Fruit fly (Drosophila melanogaster) whole organism, adult: ENCODE results near the gene APC4.
A peak's percentile ranks its signal among the peaks of the same experiment; 100 is the strongest.

Experiments used
- CG11617 ChIP-seq: fragments of 200-800 bp; sonication (Bioruptor generic); optimal IDR thresholded peaks from 2 replicates; lab custom pipeline; 2017; ENCODE audit warnings: mild to moderate bottlenecking, missing biosample characterization, missing genetic modification reagents, missing genetic modification characterization
- CG12768 ChIP-seq: fragments of 200-800 bp; sonication (Bioruptor generic); optimal IDR thresholded peaks from 2 replicates; lab custom pipeline; 2017; ENCODE audit warnings: missing biosample characterization, missing genetic modification characterization, mild to moderate bottlenecking, moderate library complexity, missing genetic modification reagents
- CG14711 ChIP-seq: fragments of 200-800 bp; sonication (Bioruptor generic); optimal IDR thresholded peaks from 2 replicates; lab custom pipeline; 2018; ENCODE audit warnings: missing biosample characterization, mild to moderate bottlenecking, missing genetic modification characterization, moderate library complexity
- CG1620 ChIP-seq: fragments of 200-800 bp; sonication (Bioruptor generic); optimal IDR thresholded peaks from 2 replicates; lab custom pipeline; 2016; ENCODE audit warnings: missing biosample characterization, missing genetic modification characterization
- CG33017 ChIP-seq: fragments of 200-800 bp; sonication (Bioruptor generic); optimal IDR thresholded peaks from 2 replicates; lab custom pipeline; 2018; ENCODE audit warnings: missing biosample characterization, mild to moderate bottlenecking, missing genetic modification characterization, moderate library complexity
- CG5204 ChIP-seq: fragments of 200-800 bp; sonication (Bioruptor generic); optimal IDR thresholded peaks from 2 replicates; lab custom pipeline; 2016; ENCODE audit warnings: missing biosample characterization, missing genetic modification characterization
- CG7045 ChIP-seq: fragments of 200-800 bp; sonication (Bioruptor generic); optimal IDR thresholded peaks from 2 replicates; lab custom pipeline; 2017; ENCODE audit warnings: missing biosample characterization, mild to moderate bottlenecking, missing genetic modification characterization
- CG7101 ChIP-seq: fragments of 200-800 bp; sonication (Bioruptor generic); optimal IDR thresholded peaks from 2 replicates; lab custom pipeline; 2018; ENCODE audit warnings: missing biosample characterization, mild to moderate bottlenecking, missing genetic modification characterization, moderate library complexity
- Clk ChIP-seq: fragments of 200-800 bp; sonication (Bioruptor generic); optimal IDR thresholded peaks from 2 replicates; lab custom pipeline; 2017; ENCODE audit warnings: missing biosample characterization, missing genetic modification characterization
- Crg-1 ChIP-seq: fragments of 200-800 bp; sonication (Bioruptor generic); optimal IDR thresholded peaks from 2 replicates; lab custom pipeline; 2016; ENCODE audit warnings: missing biosample characterization, missing genetic modification characterization
- Hr96 ChIP-seq: fragments of 200-800 bp; sonication (Bioruptor generic); optimal IDR thresholded peaks from 2 replicates; lab custom pipeline; 2016; ENCODE audit warnings: missing biosample characterization, missing genetic modification characterization
- Mnt ChIP-seq: fragments of 200-800 bp; sonication (Bioruptor generic); optimal IDR thresholded peaks from 2 replicates; lab custom pipeline; 2016; ENCODE audit warnings: missing biosample characterization, mild to moderate bottlenecking, missing genetic modification characterization
- bab1 ChIP-seq: fragments of 200-800 bp; sonication (Bioruptor generic); optimal IDR thresholded peaks from 3 replicates; lab custom pipeline; 2019; ENCODE audit warnings: missing biosample characterization, mild to moderate bottlenecking, missing genetic modification characterization, moderate library complexity
- cic ChIP-seq: fragments of 200-800 bp; sonication (Bioruptor generic); optimal IDR thresholded peaks from 2 replicates; lab custom pipeline; 2017; ENCODE audit warnings: missing biosample characterization, mild to moderate bottlenecking, missing genetic modification characterization, moderate library complexity
- cnc ChIP-seq, 2 experiments: fragments of >200 bp; optimal IDR thresholded peaks; 2 replicates each; lab custom pipeline; 2017
- kay ChIP-seq: fragments of 200-800 bp; sonication (Bioruptor generic); peaks from one replicate; lab custom pipeline; 2016; ENCODE audit warnings: missing biosample characterization, missing genetic modification characterization, borderline replicate concordance
- ovo ChIP-seq: fragments of 200-800 bp; sonication (Bioruptor generic); optimal IDR thresholded peaks from 2 replicates; lab custom pipeline; 2016; ENCODE audit warnings: missing biosample characterization, missing genetic modification characterization
- pad ChIP-seq: fragments of 200-800 bp; sonication (Bioruptor generic); optimal IDR thresholded peaks from 3 replicates; lab custom pipeline; 2017; ENCODE audit warnings: missing biosample characterization, missing genetic modification characterization, mild to moderate bottlenecking, moderate library complexity, missing genetic modification reagents
- tj ChIP-seq: fragments of 200-800 bp; sonication (Bioruptor generic); optimal IDR thresholded peaks from 3 replicates; lab custom pipeline; 2017; ENCODE audit warnings: missing biosample characterization, mild to moderate bottlenecking, missing genetic modification characterization, moderate library complexity
- toe ChIP-seq: fragments of 200-800 bp; sonication (Bioruptor generic); optimal IDR thresholded peaks from 2 replicates; lab custom pipeline; 2016; ENCODE audit warnings: missing biosample characterization, missing genetic modification characterization

The APC4 gene

dm6 chrX:9082600-9082999 is at the start of gene APC4:
Gene APC4 (plus strand): TSS chrX:9082931.
- no peak for TF ChIP-seq Clk (GFP tag; lab: Kevin White, UChicago)
- TF ChIP-seq bab1 (GFP tag; lab: Kevin White, UChicago) = no peak
- peak; percentile 33 for TF ChIP-seq CG7101 (tag; lab: Kevin White, UChicago)
- TF ChIP-seq CG11617 (GFP tag; lab: Kevin White, UChicago) = peak; percentile 26
- peak; percentile 9 for TF ChIP-seq CG1620
- peak; percentile 20 for TF ChIP-seq tj
- TF ChIP-seq CG33017 = no peak
- peak; percentile 31 for TF ChIP-seq pad (GFP tag; lab: Kevin White, UChicago)
- TF ChIP-seq Hr96 (GFP tag; lab: Kevin White, UChicago) = no peak
- peak; percentile 65 for TF ChIP-seq toe
- no peak for TF ChIP-seq cnc (optimal IDR thresholded peaks at IDR 0.05; lab: Kevin White, UChicago)
- TF ChIP-seq kay (GFP tag; lab: Kevin White, UChicago) = no peak
- no peak for TF ChIP-seq CG7045
- TF ChIP-seq CG14711 (tag; lab: Kevin White, UChicago) = peak; percentile 2

- no peak for TF ChIP-seq Mnt (GFP tag; lab: Kevin White, UChicago)
These were observed 46.6 kb upstream of the APC4 start for dm6 chrX:9036113-9036512.

DNA sequence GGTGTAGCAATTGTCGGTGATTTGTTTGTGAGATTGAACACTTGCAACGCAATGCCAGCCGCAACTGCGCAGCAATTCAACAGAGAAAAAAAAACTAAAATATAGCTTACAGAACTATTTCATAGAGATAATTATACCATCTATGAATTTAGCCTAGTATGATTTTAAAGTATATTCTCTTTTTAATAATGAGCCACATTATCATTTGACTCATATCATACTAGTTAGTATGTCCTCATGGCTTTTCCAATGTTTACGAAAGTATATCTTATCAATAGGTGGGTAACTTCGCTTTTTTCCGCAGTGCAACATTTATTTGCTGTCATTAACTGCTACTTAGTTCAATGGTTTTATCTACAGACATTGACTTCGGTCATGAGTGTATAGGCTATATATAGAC is 44.0 kb upstream of the APC4 start:
- no peak for TF ChIP-seq CG1620
- TF ChIP-seq CG12768 (GFP tag; lab: Kevin White, UChicago) = no peak
- TF ChIP-seq pad (GFP tag; lab: Kevin White, UChicago) = no peak
- TF ChIP-seq cnc (optimal IDR thresholded peaks at IDR 0.05; lab: Kevin White, UChicago) = no peak
- no peak for TF ChIP-seq Hr96 (GFP tag; lab: Kevin White, UChicago)
- no peak for TF ChIP-seq bab1 (GFP tag; lab: Kevin White, UChicago)
- no peak for TF ChIP-seq Clk (GFP tag; lab: Kevin White, UChicago)
- TF ChIP-seq Crg-1 (GFP tag; lab: Kevin White, UChicago) = no peak
- TF ChIP-seq CG7045 = no peak
- TF ChIP-seq ovo (GFP tag; lab: Kevin White, UChicago) = no peak
- TF ChIP-seq toe = no peak
- TF ChIP-seq tj = no peak
- no peak for TF ChIP-seq cic (GFP tag; lab: Kevin White, UChicago)
- TF ChIP-seq Mnt (GFP tag; lab: Kevin White, UChicago) = no peak
- TF ChIP-seq CG5204 (GFP tag; lab: Kevin White, UChicago) = no peak

dm6 chrX:9040855-9041254 is 41.9 kb upstream of the APC4 start:
- TF ChIP-seq CG14711 (tag; lab: Kevin White, UChicago) (no peak), bab1 (GFP tag; lab: Kevin White, UChicago) (peak; percentile 23)

DNA sequence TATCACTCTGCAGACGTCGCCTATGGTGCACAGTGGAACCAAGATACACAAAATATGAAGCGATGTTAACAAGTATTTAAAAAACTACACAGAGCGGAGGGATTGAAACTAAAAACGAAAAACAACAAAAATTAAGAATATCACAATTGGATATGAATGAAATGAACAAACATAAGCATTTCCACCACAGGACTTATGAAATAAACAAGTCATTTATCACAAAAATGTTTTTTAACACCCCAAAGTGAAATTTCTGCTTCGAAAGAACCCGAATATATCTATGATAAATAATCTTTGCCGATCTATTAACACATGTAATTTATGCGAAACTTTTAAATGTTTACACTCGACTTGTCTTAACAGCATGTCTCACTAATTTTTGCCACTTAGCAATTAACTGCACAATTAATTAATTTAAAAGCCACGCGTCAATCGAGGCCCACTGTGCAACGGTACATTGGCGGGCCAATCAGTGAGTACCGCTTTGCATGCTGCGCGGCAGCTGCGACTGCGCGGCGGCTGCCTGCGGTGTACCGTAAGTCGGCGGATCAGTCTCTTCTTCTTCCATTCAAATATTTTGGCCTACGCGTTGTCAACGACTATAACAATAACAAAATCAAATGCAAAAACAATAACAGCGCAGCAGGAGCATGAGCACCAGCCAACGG is 40.8 kb upstream of the APC4 start:
- TF ChIP-seq CG7045 (no peak), CG1620 (no peak), pad (GFP tag; lab: Kevin White, UChicago) (peak; percentile 80), CG5204 (GFP tag; lab: Kevin White, UChicago) (peak; percentile 15), CG33017 (no peak), cnc (optimal IDR thresholded peaks at IDR 0.05; lab: Kevin White, UChicago) (no peak), CG7101 (tag; lab: Kevin White, UChicago) (no peak), CG14711 (tag; lab: Kevin White, UChicago) (no peak), kay (GFP tag; lab: Kevin White, UChicago) (no peak), ovo (GFP tag; lab: Kevin White, UChicago) (peak; percentile 69), Clk (GFP tag; lab: Kevin White, UChicago) (no peak), Hr96 (GFP tag; lab: Kevin White, UChicago) (no peak), bab1 (GFP tag; lab: Kevin White, UChicago) (no peak), Mnt (GFP tag; lab: Kevin White, UChicago) (no peak), CG12768 (GFP tag; lab: Kevin White, UChicago) (no peak)

- TF ChIP-seq Crg-1 (GFP tag; lab: Kevin White, UChicago) = no peak
- peak; percentile 32 for TF ChIP-seq bab1 (GFP tag; lab: Kevin White, UChicago)
- TF ChIP-seq kay (GFP tag; lab: Kevin White, UChicago) = no peak
- TF ChIP-seq CG5204 (GFP tag; lab: Kevin White, UChicago) = no peak
- TF ChIP-seq pad (GFP tag; lab: Kevin White, UChicago) = peak; percentile 56
- TF ChIP-seq CG11617 (GFP tag; lab: Kevin White, UChicago) = no peak
- no peak for TF ChIP-seq Clk (GFP tag; lab: Kevin White, UChicago)
- TF ChIP-seq CG7101 (tag; lab: Kevin White, UChicago) = peak; percentile 4
- TF ChIP-seq CG7045 = no peak
- peak; percentile 35 for TF ChIP-seq Mnt (GFP tag; lab: Kevin White, UChicago)
- TF ChIP-seq cnc (optimal IDR thresholded peaks at IDR 0.05; lab: Kevin White, UChicago) = no peak
- peak; percentile 48 for TF ChIP-seq Hr96 (GFP tag; lab: Kevin White, UChicago)
- TF ChIP-seq CG1620 = no peak
- TF ChIP-seq CG12768 (GFP tag; lab: Kevin White, UChicago) = peak; percentile 25
- no peak for TF ChIP-seq ovo (GFP tag; lab: Kevin White, UChicago)
- TF ChIP-seq cic (GFP tag; lab: Kevin White, UChicago) = no peak
- no peak for TF ChIP-seq toe
- no peak for TF ChIP-seq CG33017
- TF ChIP-seq tj = no peak
- no peak for TF ChIP-seq CG14711 (tag; lab: Kevin White, UChicago)
These were observed 40.2 kb upstream of the APC4 start for dm6 chrX:9042457-9043045.
